Fruit fly (Drosophila melanogaster): ENCODE data around the gene phol.

DNA sequence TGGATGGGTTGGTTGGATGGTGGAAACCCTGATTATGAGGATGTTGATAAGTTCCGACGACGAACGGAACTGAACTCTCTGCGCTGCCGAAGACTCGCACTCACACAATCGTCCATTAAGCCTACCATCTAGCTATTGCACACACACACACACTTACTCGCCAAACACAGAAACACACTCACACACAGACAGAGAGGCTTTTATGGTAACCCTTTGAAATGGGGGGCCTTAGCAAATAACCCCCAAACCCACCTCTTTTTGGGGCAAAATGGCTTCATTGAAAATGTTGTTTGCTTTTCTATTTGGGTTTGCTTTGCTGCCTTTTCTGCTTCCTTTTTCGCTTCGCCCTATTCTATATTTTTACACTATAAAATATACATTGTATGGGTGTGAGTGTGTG lies 13.0 kb upstream of the phol start:
- TF ChIP-seq EcR (GFP tag; optimal IDR thresholded peaks at IDR 0.05) (no peak), Pif1A (GFP tag; optimal IDR thresholded peaks at IDR 0.05) (no peak), CG15710 (tag; optimal IDR thresholded peaks at IDR 0.05) (no peak), CG8159 (tag; optimal IDR thresholded peaks at IDR 0.05) (no peak), rn (GFP tag; IDR thresholded peaks at IDR 0.05) (no peak), CG34367 (tag; optimal IDR thresholded peaks at IDR 0.05) (no peak), CG14655 (GFP tag; optimal IDR thresholded peaks at IDR 0.05) (no peak), CG8301 (tag; optimal IDR thresholded peaks at IDR 0.05) (no peak), CG9948 (tag; optimal IDR thresholded peaks at IDR 0.05) (no peak), gl (tag; optimal IDR thresholded peaks at IDR 0.05) (no peak), Pif1B (GFP tag; optimal IDR thresholded peaks at IDR 0.05) (no peak), CG32121 (GFP tag; IDR thresholded peaks at IDR 0.05) (no peak), CG4496 (GFP tag; IDR thresholded peaks at IDR 0.05) (no peak), CG13204 (GFP tag; optimal IDR thresholded peaks at IDR 0.05) (no peak)

Measured in whole organism, pupa.